Fruit fly (Drosophila melanogaster): ENCODE results near the gene GramD1B.

DNA sequence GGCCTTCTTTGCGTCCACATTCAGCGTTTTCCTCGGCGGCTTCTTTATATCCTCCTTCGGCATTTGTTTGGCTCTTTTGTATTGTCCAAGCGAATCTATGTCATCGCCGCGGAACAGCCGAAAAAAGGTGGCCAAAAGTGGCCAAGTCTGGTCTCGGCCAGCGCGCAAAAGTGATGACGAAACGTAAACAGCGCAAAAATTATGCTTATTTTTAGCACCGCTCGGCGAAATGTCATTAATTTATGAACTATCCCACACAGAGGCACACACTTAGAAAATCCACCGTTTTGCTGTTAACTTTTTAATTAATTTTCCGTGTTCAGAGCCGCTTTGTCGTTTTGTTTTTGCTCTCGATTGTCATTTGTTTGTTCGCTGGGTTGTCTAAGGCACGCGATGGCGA, 2.3 kb downstream of the GramD1B start:
- no peak for TF ChIP-seq CG33017 (tag; optimal IDR thresholded peaks at IDR 0.05)
- no peak for TF ChIP-seq cnc (optimal IDR thresholded peaks at IDR 0.05)
- peak; percentile 92 for TF ChIP-seq tj (GFP tag; optimal IDR thresholded peaks at IDR 0.05)
- no peak for TF ChIP-seq CG5204 (GFP tag; optimal IDR thresholded peaks at IDR 0.05)
- TF ChIP-seq CG12768 (GFP tag; optimal IDR thresholded peaks at IDR 0.05): no peak
- no peak for TF ChIP-seq ovo (GFP tag; optimal IDR thresholded peaks at IDR 0.05)
- no peak for TF ChIP-seq CG7101 (tag; optimal IDR thresholded peaks at IDR 0.05)
- no peak for TF ChIP-seq CG11617 (GFP tag; optimal IDR thresholded peaks at IDR 0.05)
- no peak for TF ChIP-seq CG14711 (tag; optimal IDR thresholded peaks at IDR 0.05)
- TF ChIP-seq kay (GFP tag; ENCODE audit: borderline replicate concordance): peak; percentile 80
- no peak for TF ChIP-seq cic (GFP tag; optimal IDR thresholded peaks at IDR 0.05)
